Fruit fly (Drosophila melanogaster): ENCODE results near the gene Dab.

The Dab gene

DNA sequence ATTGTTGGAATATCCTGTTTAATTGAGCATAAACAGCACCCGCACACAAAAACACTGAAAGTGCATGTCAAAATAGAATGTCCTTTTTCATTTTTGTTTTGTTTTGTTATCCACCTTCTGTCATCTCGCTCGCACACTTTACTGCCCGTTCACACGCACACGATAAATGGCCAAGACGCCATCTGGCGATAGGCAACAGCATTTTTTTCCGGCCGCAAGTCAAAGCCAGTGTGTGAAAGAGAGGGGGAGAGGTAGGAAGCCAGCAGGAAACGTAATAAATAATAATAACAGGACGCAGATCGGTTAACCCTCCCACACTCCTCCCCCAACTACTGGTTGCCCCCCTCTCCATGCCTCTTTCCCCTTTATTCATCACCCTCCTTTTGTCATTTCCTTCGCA lies 57.9 kb downstream of the Dab start (continued):
- no peak for TF ChIP-seq ssp (GFP tag; IDR thresholded peaks at IDR 0.05)
- no peak for TF ChIP-seq CG7372 (GFP tag; IDR thresholded peaks at IDR 0.05)
- TF ChIP-seq Dek (tag; optimal IDR thresholded peaks at IDR 0.05): no peak
- TF ChIP-seq CG4282 (GFP tag; optimal IDR thresholded peaks at IDR 0.05): no peak
- TF ChIP-seq Meics (GFP tag; optimal IDR thresholded peaks at IDR 0.05): peak; percentile 32
- no peak for TF ChIP-seq CG9876 (GFP tag; optimal IDR thresholded peaks at IDR 0.05)
- TF ChIP-seq CG6765 (GFP tag; optimal IDR thresholded peaks at IDR 0.05): peak; percentile 59
- peak; percentile 6 for TF ChIP-seq trem (tag; optimal IDR thresholded peaks at IDR 0.05)
- 0 out of 2 replicates have a peak, but pooled peaks have one; percentile 19 for TF ChIP-seq Xrp1 (GFP tag; IDR thresholded peaks at IDR 0.05)
- no peak for TF ChIP-seq CG17186 (GFP tag; optimal IDR thresholded peaks at IDR 0.05)
- TF ChIP-seq klu (GFP tag; IDR thresholded peaks at IDR 0.05): no peak
- peak; percentile 42; the same call in 1 of the 3 replicates for TF ChIP-seq CG6791 (GFP tag; IDR thresholded peaks at IDR 0.05; ENCODE audit: partially characterized antibody)
- TF ChIP-seq sob (GFP tag; IDR thresholded peaks at IDR 0.05): 0 out of 2 replicates have a peak, but pooled peaks have one; percentile 17
- TF ChIP-seq CG4404 (GFP tag; IDR thresholded peaks at IDR 0.05): no peak
- TF ChIP-seq CG6272 (GFP tag; IDR thresholded peaks at IDR 0.05): no peak
- TF ChIP-seq CG4617 (GFP tag; optimal IDR thresholded peaks at IDR 0.05; ENCODE audit: borderline replicate concordance): no peak
- TF ChIP-seq Gug (GFP tag; IDR thresholded peaks at IDR 0.05): no peak
- peak; percentile 8 for TF ChIP-seq CG10267 (tag; optimal IDR thresholded peaks at IDR 0.05)
- no peak for TF ChIP-seq CG30403 (GFP tag; optimal IDR thresholded peaks at IDR 0.05)
- no peak for TF ChIP-seq phol (tag; optimal IDR thresholded peaks at IDR 0.05)
- no peak for TF ChIP-seq CG7963 (GFP tag; IDR thresholded peaks at IDR 0.05; ENCODE audit: partially characterized antibody)
- TF ChIP-seq lbe (GFP tag; optimal IDR thresholded peaks at IDR 0.05): no peak
- no peak for TF ChIP-seq E2f1 (GFP tag; IDR thresholded peaks at IDR 0.05)
- no peak for TF ChIP-seq CG4854 (GFP tag; optimal IDR thresholded peaks at IDR 0.05)
- peak; percentile 1 for TF ChIP-seq CG2678 (tag; optimal IDR thresholded peaks at IDR 0.05)
- TF ChIP-seq CG13287 (GFP tag; IDR thresholded peaks at IDR 0.05; ENCODE audit: partially characterized antibody): no peak
- TF ChIP-seq Ets97D (GFP tag; optimal IDR thresholded peaks at IDR 0.05): no peak
- TF ChIP-seq E2f2 (GFP tag; IDR thresholded peaks at IDR 0.05): no peak
- no peak for TF ChIP-seq trh (GFP tag; optimal IDR thresholded peaks at IDR 0.05)
- TF ChIP-seq tll (GFP tag; optimal IDR thresholded peaks at IDR 0.05): peak in 1 of 2 experiments; percentile 90
- TF ChIP-seq bsh (GFP tag; optimal IDR thresholded peaks at IDR 0.05): peak in 1 of 2 experiments; percentile 11
- TF ChIP-seq run (tag; optimal IDR thresholded peaks at IDR 0.05): no peak
- TF ChIP-seq CG4328 (GFP tag; optimal IDR thresholded peaks at IDR 0.05): no peak
- peak in 1 of 2 experiments; percentile 70 for TF ChIP-seq insv (GFP tag; optimal IDR thresholded peaks at IDR 0.05)
- no peak for TF ChIP-seq CG2202 (tag; optimal IDR thresholded peaks at IDR 0.05)
- TF ChIP-seq MTF-1 (GFP tag; optimal IDR thresholded peaks at IDR 0.05; ENCODE audit: borderline replicate concordance): peak; percentile 42
- peak; percentile 85 for TF ChIP-seq zen (tag; optimal IDR thresholded peaks at IDR 0.05)
- TF ChIP-seq CG11696 (GFP tag; IDR thresholded peaks at IDR 0.05): no peak
- TF ChIP-seq nmo (GFP tag; optimal IDR thresholded peaks at IDR 0.05): no peak
- TF ChIP-seq CG12104 (GFP tag; optimal IDR thresholded peaks at IDR 0.05): no peak
- no peak for TF ChIP-seq Nf-YC (tag; optimal IDR thresholded peaks at IDR 0.05)
- TF ChIP-seq ham (GFP tag; IDR thresholded peaks at IDR 0.05): no peak
- TF ChIP-seq CG6683 (GFP tag; optimal IDR thresholded peaks at IDR 0.05): no peak
- TF ChIP-seq Dref (GFP tag; IDR thresholded peaks at IDR 0.05): no peak
- no peak for TF ChIP-seq CG10654 (GFP tag; optimal IDR thresholded peaks at IDR 0.05)
- TF ChIP-seq CG9727 (GFP tag; optimal IDR thresholded peaks at IDR 0.05): peak; percentile 18
- no peak for TF ChIP-seq CG30431 (GFP tag; optimal IDR thresholded peaks at IDR 0.05)
- no peak for TF ChIP-seq lov (optimal IDR thresholded peaks at IDR 0.05)
- TF ChIP-seq lov (GFP tag; IDR thresholded peaks at IDR 0.05): peak; percentile 57; the same call in 1 of the 3 replicates
- no peak for TF ChIP-seq gro (GFP tag; optimal IDR thresholded peaks at IDR 0.05)
- TF ChIP-seq Scr (GFP tag; IDR thresholded peaks at IDR 0.05; ENCODE audit: partially characterized antibody): no peak
